Fruit fly (Drosophila melanogaster) whole organism: ENCODE measurements around the gene robl22E.

ENCODE experiments used
- CG8478 ChIP-seq: fragments of >200 bp; optimal IDR thresholded peaks from 2 replicates; lab custom pipeline; 2018; ENCODE audit warnings: inconsistent platforms
- Dll ChIP-seq: fragments of >200 bp; optimal IDR thresholded peaks from 2 replicates; lab custom pipeline; 2017
- pan ChIP-seq: fragments of >200 bp; optimal IDR thresholded peaks from 2 replicates; lab custom pipeline; 2017
- psq ChIP-seq: fragments of >200 bp; optimal IDR thresholded peaks from 2 replicates; lab custom pipeline; 2017
- usp ChIP-seq: fragments of >200 bp; optimal IDR thresholded peaks from 2 replicates; lab custom pipeline; 2017; ENCODE audit warnings: missing biosample characterization, missing genetic modification characterization, mixed read lengths

- TF ChIP-seq CG8478 (no peak), pan (lab: Kevin White, UChicago) (no peak), usp (GFP tag; lab: Kevin White, UChicago) (no peak), psq (lab: Kevin White, UChicago) (no peak), Dll (lab: Kevin White, UChicago) (no peak)
Measured at dm6 chr2L:2289316-2289715, 1.2 kb downstream of the robl22E start, which contains the start of gene CG17237.
